Fruit fly (Drosophila melanogaster) whole organism, prepupa: ENCODE data around the gene osk.

Experiments used
- Blimp-1 ChIP-seq: fragments of 200-800 bp; sonication (Bioruptor generic); optimal IDR thresholded peaks from 3 replicates; lab custom pipeline; 2017; ENCODE audit warnings: missing biosample characterization, missing genetic modification characterization, mild to moderate bottlenecking, moderate library complexity, missing genetic modification reagents
- CG10631 ChIP-seq: fragments of 200-800 bp; sonication (Bioruptor generic); optimal IDR thresholded peaks from 2 replicates; lab custom pipeline; 2016; ENCODE audit warnings: missing biosample characterization, missing genetic modification characterization
- CG10669 ChIP-seq: fragments of 200-800 bp; sonication (Bioruptor generic); optimal IDR thresholded peaks from 3 replicates; lab custom pipeline; 2018; ENCODE audit warnings: missing biosample characterization, mild to moderate bottlenecking, missing genetic modification characterization, moderate library complexity
- CG11294 ChIP-seq: fragments of 200-800 bp; sonication (Bioruptor generic); IDR thresholded peaks from 2 replicates; pipeline ENCODE4 v1.3.6; 2022; ENCODE audit warnings: missing biosample characterization, missing genetic modification characterization
- CG11762 ChIP-seq: fragments of 200-800 bp; sonication (Bioruptor generic); optimal IDR thresholded peaks from 3 replicates; lab custom pipeline; 2016; ENCODE audit warnings: missing biosample characterization, missing genetic modification characterization; ENCODE audit not compliant: insufficient read depth
- CG11902 ChIP-seq: fragments of 200-800 bp; sonication (Bioruptor generic); optimal IDR thresholded peaks from 3 replicates; lab custom pipeline; 2016; ENCODE audit warnings: missing biosample characterization, missing genetic modification characterization
- CG15336 ChIP-seq: fragments of 200-800 bp; sonication (Bioruptor generic); IDR thresholded peaks from 2 replicates; pipeline ENCODE4 v1.3.6; 2022; ENCODE audit warnings: missing biosample characterization, missing genetic modification characterization
- CG16779 ChIP-seq: fragments of 200-800 bp; sonication (Bioruptor generic); optimal IDR thresholded peaks from 3 replicates; lab custom pipeline; 2017; ENCODE audit warnings: missing biosample characterization, mild to moderate bottlenecking, missing genetic modification characterization
- CG31627 ChIP-seq: fragments of 200-800 bp; sonication (Bioruptor generic); optimal IDR thresholded peaks from 3 replicates; lab custom pipeline; 2016; ENCODE audit warnings: missing biosample characterization, missing genetic modification characterization
- CG34406 ChIP-seq: fragments of 200-800 bp; sonication (Bioruptor generic); optimal IDR thresholded peaks from 3 replicates; lab custom pipeline; 2016; ENCODE audit warnings: missing biosample characterization, missing genetic modification characterization
- CG3919 ChIP-seq: fragments of 200-800 bp; sonication (Bioruptor generic); optimal IDR thresholded peaks from 3 replicates; lab custom pipeline; 2016; ENCODE audit warnings: missing biosample characterization, missing genetic modification characterization
- CG4318 ChIP-seq: fragments of 200-800 bp; sonication (Bioruptor generic); optimal IDR thresholded peaks from 3 replicates; lab custom pipeline; 2017; ENCODE audit warnings: missing biosample characterization, mild to moderate bottlenecking, missing genetic modification characterization
- CG6163 ChIP-seq: fragments of 200-800 bp; sonication (Bioruptor generic); IDR thresholded peaks from 3 replicates; pipeline ENCODE4 v1.3.6; 2022; ENCODE audit warnings: missing biosample characterization, missing genetic modification characterization
- CG6276 ChIP-seq: fragments of 200-800 bp; sonication (Bioruptor generic); optimal IDR thresholded peaks from 2 replicates; lab custom pipeline; 2017; ENCODE audit warnings: missing biosample characterization, mild to moderate bottlenecking, missing genetic modification characterization
- CG6808 ChIP-seq: fragments of 200-800 bp; sonication (Bioruptor generic); optimal IDR thresholded peaks from 3 replicates; lab custom pipeline; 2017; ENCODE audit warnings: missing biosample characterization, missing genetic modification characterization, mild to moderate bottlenecking, moderate library complexity, missing genetic modification reagents
- CG8119 ChIP-seq: fragments of 200-800 bp; sonication (Bioruptor generic); IDR thresholded peaks from 3 replicates; pipeline ENCODE4 v1.3.6; 2022; ENCODE audit warnings: missing biosample characterization, missing genetic modification characterization
- CG8319 ChIP-seq: fragments of 200-800 bp; sonication (Bioruptor generic); optimal IDR thresholded peaks from 3 replicates; lab custom pipeline; 2016; ENCODE audit warnings: missing biosample characterization, missing genetic modification characterization
- CG9139 ChIP-seq: fragments of 200-800 bp; sonication (Bioruptor generic); optimal IDR thresholded peaks from 3 replicates; lab custom pipeline; 2017; ENCODE audit warnings: missing biosample characterization, mild to moderate bottlenecking, missing genetic modification characterization
- Eip78C ChIP-seq: fragments of 200-800 bp; sonication (Bioruptor generic); peaks from one replicate; lab custom pipeline; 2016; ENCODE audit warnings: missing biosample characterization, missing genetic modification characterization
- Ets21C ChIP-seq: fragments of 200-800 bp; sonication (Bioruptor generic); optimal IDR thresholded peaks from 3 replicates; lab custom pipeline; 2016; ENCODE audit warnings: missing biosample characterization, missing genetic modification characterization
- Gug ChIP-seq: fragments of 200-800 bp; sonication (Bioruptor generic); IDR thresholded peaks from 2 replicates; pipeline ENCODE4 v1.3.6; 2022; ENCODE audit warnings: missing biosample characterization, missing genetic modification characterization
- Hr38 ChIP-seq: sonication (Bioruptor generic); optimal IDR thresholded peaks from 2 replicates; lab custom pipeline; 2016; ENCODE audit warnings: missing biosample characterization, missing genetic modification characterization
- Hr39 ChIP-seq: fragments of 200-800 bp; sonication (Bioruptor generic); optimal IDR thresholded peaks from 2 replicates; lab custom pipeline; 2016; ENCODE audit warnings: missing biosample characterization, missing genetic modification characterization
- Hr4 ChIP-seq: fragments of 200-800 bp; sonication (Bioruptor generic); optimal IDR thresholded peaks from 3 replicates; lab custom pipeline; 2016; ENCODE audit warnings: missing biosample characterization, missing genetic modification characterization
- Met ChIP-seq: fragments of 200-800 bp; sonication (Bioruptor generic); optimal IDR thresholded peaks from 3 replicates; lab custom pipeline; 2016; ENCODE audit warnings: missing biosample characterization, missing genetic modification characterization
- OdsH ChIP-seq: fragments of 200-800 bp; sonication (Bioruptor generic); optimal IDR thresholded peaks from 3 replicates; lab custom pipeline; 2016; ENCODE audit warnings: missing biosample characterization, missing genetic modification characterization
- Smox ChIP-seq: fragments of 200-800 bp; sonication (Bioruptor generic); optimal IDR thresholded peaks from 3 replicates; lab custom pipeline; 2016; ENCODE audit warnings: missing biosample characterization, missing genetic modification characterization
- Sox102F ChIP-seq: fragments of 200-800 bp; sonication (Bioruptor generic); optimal IDR thresholded peaks from 2 replicates; lab custom pipeline; 2016; ENCODE audit warnings: missing biosample characterization, mild to moderate bottlenecking, missing genetic modification characterization
- Sox14 ChIP-seq: fragments of 200-800 bp; sonication (Bioruptor generic); optimal IDR thresholded peaks from 3 replicates; lab custom pipeline; 2016; ENCODE audit warnings: missing biosample characterization, missing genetic modification characterization
- achi ChIP-seq: fragments of 200-800 bp; sonication (Bioruptor generic); optimal IDR thresholded peaks from 3 replicates; lab custom pipeline; 2016; ENCODE audit warnings: missing biosample characterization, missing genetic modification characterization
- acj6 ChIP-seq: fragments of 200-800 bp; sonication (Bioruptor generic); optimal IDR thresholded peaks from 3 replicates; lab custom pipeline; 2016; ENCODE audit warnings: missing biosample characterization, missing genetic modification characterization
- cyc ChIP-seq: fragments of 200-800 bp; sonication (Bioruptor generic); optimal IDR thresholded peaks from 3 replicates; lab custom pipeline; 2016; ENCODE audit warnings: missing biosample characterization, missing genetic modification characterization
- dac ChIP-seq: fragments of 200-800 bp; sonication (Bioruptor generic); optimal IDR thresholded peaks from 2 replicates; lab custom pipeline; 2017; ENCODE audit warnings: missing biosample characterization, mild to moderate bottlenecking, missing genetic modification characterization
- dsx ChIP-seq: fragments of 200-800 bp; optimal IDR thresholded peaks from 3 replicates; lab custom pipeline; 2019; ENCODE audit warnings: missing biosample characterization, mild to moderate bottlenecking, missing genetic modification characterization, moderate library complexity; ENCODE audit not compliant: poor library complexity, severe bottlenecking
- eg ChIP-seq: fragments of 200-800 bp; sonication (Bioruptor generic); IDR thresholded peaks from 3 replicates; pipeline ENCODE4 v1.3.6; 2022; ENCODE audit warnings: missing biosample characterization, missing genetic modification characterization
- esn ChIP-seq: fragments of 200-800 bp; sonication (Bioruptor generic); optimal IDR thresholded peaks from 2 replicates; lab custom pipeline; 2016; ENCODE audit warnings: missing biosample characterization, mild to moderate bottlenecking, missing genetic modification characterization, moderate library complexity
- fd59A ChIP-seq: fragments of 200-800 bp; sonication (Bioruptor generic); optimal IDR thresholded peaks from 2 replicates; lab custom pipeline; 2017; ENCODE audit warnings: missing biosample characterization, mild to moderate bottlenecking, missing genetic modification characterization, missing genetic modification reagents
- fd85E ChIP-seq: fragments of 200-800 bp; sonication (Bioruptor generic); optimal IDR thresholded peaks from 3 replicates; lab custom pipeline; 2016; ENCODE audit warnings: missing biosample characterization, missing genetic modification characterization
- fkh ChIP-seq: fragments of 200-800 bp; sonication (Bioruptor generic); optimal IDR thresholded peaks from 3 replicates; lab custom pipeline; 2017; ENCODE audit warnings: missing biosample characterization, mild to moderate bottlenecking, missing genetic modification characterization, moderate library complexity
- lz ChIP-seq: fragments of 200-800 bp; sonication (Bioruptor generic); optimal IDR thresholded peaks from 3 replicates; lab custom pipeline; 2016; ENCODE audit warnings: missing biosample characterization, missing genetic modification characterization
- salr ChIP-seq, 2 experiments: fragments of 200-800 bp; sonication (Bioruptor generic); optimal IDR thresholded peaks; 3 replicates each; lab custom pipeline; 2016 to 2018; ENCODE audit warnings: missing biosample characterization in 2 of 2, missing genetic modification characterization in 2 of 2, mild to moderate bottlenecking in 1 of 2
- ss ChIP-seq, 2 experiments: fragments of 200-800 bp; sonication (Bioruptor generic); optimal IDR thresholded peaks; 2 replicates in 1 of 2; 3 replicates in 1 of 2; lab custom pipeline; 2017 to 2018; ENCODE audit warnings: mild to moderate bottlenecking in 2 of 2, missing biosample characterization in 2 of 2, missing genetic modification characterization in 2 of 2, moderate library complexity in 1 of 2
- svp ChIP-seq: fragments of 200-800 bp; sonication (Bioruptor generic); peaks from one replicate; lab custom pipeline; 2016; ENCODE audit warnings: missing biosample characterization, missing genetic modification characterization
- topi ChIP-seq: fragments of 200-800 bp; sonication (Bioruptor generic); optimal IDR thresholded peaks from 3 replicates; lab custom pipeline; 2016; ENCODE audit warnings: missing biosample characterization, missing genetic modification characterization

Gene osk

DNA sequence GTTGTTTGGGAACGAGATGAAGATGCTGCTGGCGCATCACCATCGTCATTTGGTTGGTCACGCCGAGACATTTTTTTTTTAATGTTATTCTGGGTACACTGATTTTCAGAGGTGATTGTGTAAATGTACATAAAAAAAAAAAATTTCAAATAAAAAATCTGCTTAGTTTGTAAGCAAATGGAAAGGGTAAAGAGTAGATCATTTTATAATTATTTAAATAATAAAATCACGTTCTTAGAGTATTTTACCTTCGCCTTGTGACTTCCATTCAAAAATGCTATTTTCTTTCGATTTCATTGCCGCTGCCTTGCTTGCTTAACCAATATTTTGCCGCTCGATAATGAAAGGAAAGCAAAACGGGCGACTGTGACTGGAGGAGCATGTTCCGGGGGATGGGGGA lies 43.8 kb downstream of the osk start (continued):
- peak; percentile 70 for TF ChIP-seq CG10631
- TF ChIP-seq CG11762 (GFP tag; lab: Kevin White, UChicago), result peak; percentile 42
- TF ChIP-seq CG6276, result no peak
- TF ChIP-seq Hr4, result peak; percentile 25
- peak; percentile 69 for TF ChIP-seq Ets21C (GFP tag; lab: Kevin White, UChicago)
- peak; percentile 79 for TF ChIP-seq CG11902
- peak; percentile 51 for TF ChIP-seq CG6808
- peak; percentile 63; the same call in 2 of the 3 replicates for TF ChIP-seq CG6163
- TF ChIP-seq CG34406 (GFP tag; lab: Kevin White, UChicago), result peak; percentile 90
- no peak for TF ChIP-seq CG11294 (GFP tag; lab: Robert Waterston, UW)
- TF ChIP-seq eg, result peak; percentile 56; the same call in 1 of the 3 replicates
- peak; percentile 63 for TF ChIP-seq CG3919 (GFP tag; lab: Kevin White, UChicago)
- TF ChIP-seq Hr38 (GFP tag; lab: Kevin White, UChicago), result no peak
- TF ChIP-seq dsx (GFP tag; lab: Kevin White, UChicago), result no peak
- TF ChIP-seq Eip78C (GFP tag; lab: Kevin White, UChicago), result peak; percentile 94

DNA sequence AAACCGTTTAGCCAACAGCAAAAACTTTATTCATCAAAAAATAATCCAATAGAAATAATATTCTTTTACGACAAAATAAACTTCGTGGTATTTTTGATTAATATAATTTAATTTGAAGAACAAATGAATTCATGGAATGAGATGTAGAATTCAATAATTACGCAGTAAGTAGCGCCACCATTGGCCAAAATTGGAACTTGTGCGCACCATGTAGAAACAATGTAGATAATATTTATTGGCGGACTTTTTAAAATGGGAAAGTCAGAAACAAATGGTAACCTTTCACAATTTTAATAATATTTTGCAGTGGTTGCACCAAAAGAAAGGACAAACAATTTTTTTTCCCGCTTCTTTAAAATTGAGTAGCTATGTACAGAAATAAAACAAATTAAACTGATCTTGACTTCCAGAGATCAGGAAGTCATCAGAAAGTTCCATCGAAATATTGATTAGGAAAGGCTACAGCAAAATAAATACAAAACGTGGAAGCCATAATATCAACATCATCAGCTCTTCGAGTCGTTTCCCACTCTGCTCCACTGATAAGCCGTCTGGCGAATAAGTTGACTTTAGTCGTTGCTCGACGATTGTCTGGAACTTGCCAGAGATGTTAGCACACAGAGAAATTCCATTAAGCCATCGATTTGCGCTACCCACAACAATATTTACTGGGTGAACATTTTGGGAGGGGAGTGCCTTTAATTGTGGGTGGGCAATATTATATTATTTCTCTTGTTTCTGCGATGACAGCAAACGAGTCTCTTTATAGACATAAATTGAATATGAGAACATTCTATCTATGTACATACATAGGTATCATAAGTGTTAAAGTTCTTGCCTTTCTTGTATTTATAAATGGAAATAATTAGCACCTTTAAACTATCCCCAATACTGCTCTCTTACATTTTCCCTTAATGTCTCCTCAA lies 45.2 kb downstream of the osk start:
- TF ChIP-seq lz (GFP tag; lab: Kevin White, UChicago), result no peak
- peak; percentile 49 for TF ChIP-seq CG6808
- no peak for TF ChIP-seq Hr38 (GFP tag; lab: Kevin White, UChicago)
- peak; percentile 64 for TF ChIP-seq CG8319 (GFP tag; lab: Kevin White, UChicago)
- TF ChIP-seq svp (GFP tag; lab: Kevin White, UChicago), result peak; percentile 85
- TF ChIP-seq acj6 (GFP tag; lab: Kevin White, UChicago), result no peak
- TF ChIP-seq CG4318 (GFP tag; lab: Kevin White, UChicago), result no peak
- TF ChIP-seq cyc (GFP tag; lab: Kevin White, UChicago), result peak; percentile 11
- peak; percentile 38 for TF ChIP-seq CG31627 (GFP tag; lab: Kevin White, UChicago)
- TF ChIP-seq Gug, result no peak
- TF ChIP-seq Met (GFP tag; lab: Kevin White, UChicago), result peak; percentile 9
- no peak for TF ChIP-seq topi
- peak; percentile 27 for TF ChIP-seq CG6276
- TF ChIP-seq fkh (GFP tag; lab: Kevin White, UChicago), result peak; percentile 76
- TF ChIP-seq fd59A (GFP tag; lab: Kevin White, UChicago), result no peak
- peak; percentile 30 for TF ChIP-seq dac (GFP tag; lab: Kevin White, UChicago)
- peak; percentile 15 for TF ChIP-seq Hr39 (GFP tag; lab: Kevin White, UChicago)
- TF ChIP-seq CG16779 (tag; lab: Kevin White, UChicago), result no peak
- no peak for TF ChIP-seq Blimp-1 (GFP tag; lab: Kevin White, UChicago)
- TF ChIP-seq Ets21C (GFP tag; lab: Kevin White, UChicago), result peak; percentile 26
- TF ChIP-seq Eip78C (GFP tag; lab: Kevin White, UChicago), result peak; percentile 33
- TF ChIP-seq Sox102F (GFP tag; lab: Kevin White, UChicago), result no peak
- TF ChIP-seq achi (GFP tag; lab: Kevin White, UChicago), result no peak
- no peak for TF ChIP-seq Hr4
- peak; percentile 61 for TF ChIP-seq CG15336
- no peak for TF ChIP-seq Sox14 (GFP tag; lab: Kevin White, UChicago)
- peak; percentile 11 to 59 for TF ChIP-seq ss (GFP tag; optimal IDR thresholded peaks at IDR 0.05; lab: Kevin White, UChicago)
- TF ChIP-seq fd85E (GFP tag; lab: Kevin White, UChicago), result no peak
- no peak for TF ChIP-seq salr (GFP tag; optimal IDR thresholded peaks at IDR 0.05; lab: Kevin White, UChicago)
- TF ChIP-seq CG9139 (GFP tag; lab: Kevin White, UChicago), result peak; percentile 14
- peak; percentile 8 for TF ChIP-seq OdsH (GFP tag; lab: Kevin White, UChicago)
- no peak for TF ChIP-seq CG11902
- peak; percentile 38; the same call in 2 of the 3 replicates for TF ChIP-seq CG8119
- TF ChIP-seq Smox (GFP tag; lab: Kevin White, UChicago), result peak; percentile 9
- TF ChIP-seq esn (GFP tag; lab: Kevin White, UChicago), result peak; percentile 16
- TF ChIP-seq CG10669 (GFP tag; lab: Kevin White, UChicago), result no peak
- no peak for TF ChIP-seq CG10631
